Worm (Caenorhabditis elegans) whole organism, late embryonic: Measurements from ENCODE around the gene sri-51.

ENCODE experiments used
- ceh-18 ChIP-seq: sonication (generic microtip); optimal IDR thresholded peaks from 2 replicates; lab custom pipeline; 2016; ENCODE audit warnings: missing genetic modification characterization, missing compliant biosample characterization
- lin-11 ChIP-seq: fragments of 200-800 bp; sonication (Bioruptor generic); optimal IDR thresholded peaks from 2 replicates; lab custom pipeline; 2018; ENCODE audit warnings: mild to moderate bottlenecking, missing genetic modification characterization, missing compliant biosample characterization
- tbx-2 ChIP-seq: sonication (generic microtip); optimal IDR thresholded peaks from 2 replicates; lab custom pipeline; 2016; ENCODE audit warnings: missing genetic modification characterization, missing compliant biosample characterization

- TF ChIP-seq lin-11 (tag; lab: Kevin White, UChicago) = no peak
- TF ChIP-seq ceh-18 (tag; lab: Kevin White, UChicago) = no peak
- TF ChIP-seq tbx-2 (tag; lab: Kevin White, UChicago) = no peak
Measured at ce11 chrII:3248043-3248718, 49.3 kb upstream of the sri-51 start, which contains the start of the genes fbxc-50 and C17F4.2.
